Fruit fly (Drosophila melanogaster) whole organism, wandering third instar larva: ENCODE data around the gene ppk28.

Experiments
- Abd-B ChIP-seq: fragments of >200 bp; optimal IDR thresholded peaks from 2 replicates; lab custom pipeline; 2017; ENCODE audit warnings: missing biosample characterization, missing genetic modification characterization
- CG32264 ChIP-seq: fragments of 200-800 bp; sonication (Bioruptor generic); optimal IDR thresholded peaks from 2 replicates; lab custom pipeline; 2016; ENCODE audit warnings: missing biosample characterization, missing genetic modification characterization
- CG9705 ChIP-seq: fragments of 200-800 bp; sonication (Bioruptor generic); optimal IDR thresholded peaks from 2 replicates; lab custom pipeline; 2018; ENCODE audit warnings: missing biosample characterization, mild to moderate bottlenecking, missing genetic modification characterization
- CrebA ChIP-seq: fragments of 200-800 bp; sonication (Bioruptor generic); optimal IDR thresholded peaks from 2 replicates; lab custom pipeline; 2016; ENCODE audit warnings: missing biosample characterization, mild to moderate bottlenecking, missing genetic modification characterization, borderline replicate concordance
- Dfd ChIP-seq: fragments of >200 bp; optimal IDR thresholded peaks from 2 replicates; lab custom pipeline; 2017; ENCODE audit warnings: missing biosample characterization, missing genetic modification characterization
- Dif ChIP-seq: fragments of 200-275, 200-300 bp; sonication (Bioruptor generic); optimal IDR thresholded peaks from 2 replicates; lab custom pipeline; 2018; ENCODE audit warnings: missing biosample characterization, missing genetic modification characterization; ENCODE audit not compliant: partially characterized antibody
- Hr78 ChIP-seq: fragments of >200 bp; optimal IDR thresholded peaks from 2 replicates; lab custom pipeline; 2017; ENCODE audit warnings: missing biosample characterization, missing genetic modification characterization
- Hr83 ChIP-seq: fragments of 200-300 bp; sonication (Bioruptor generic); optimal IDR thresholded peaks from 2 replicates; lab custom pipeline; 2016; ENCODE audit warnings: missing biosample characterization, mild to moderate bottlenecking, missing genetic modification characterization, moderate library complexity; ENCODE audit not compliant: poor library complexity, severe bottlenecking
- N ChIP-seq: fragments of >200 bp; optimal IDR thresholded peaks from 2 replicates; lab custom pipeline; 2018; ENCODE audit warnings: missing biosample characterization, missing external identifiers, missing genetic modification characterization
- OdsH ChIP-seq: fragments of 200-800 bp; sonication (Bioruptor generic); optimal IDR thresholded peaks from 2 replicates; lab custom pipeline; 2016; ENCODE audit warnings: missing biosample characterization, mild to moderate bottlenecking, missing genetic modification characterization
- Sp1 ChIP-seq: fragments of 200-800 bp; sonication (Bioruptor generic); optimal IDR thresholded peaks from 3 replicates; lab custom pipeline; 2019; ENCODE audit warnings: missing biosample characterization, mild to moderate bottlenecking, missing genetic modification characterization, moderate library complexity
- br ChIP-seq: fragments of 200-800 bp; sonication (Bioruptor generic); optimal IDR thresholded peaks from 2 replicates; lab custom pipeline; 2016; ENCODE audit warnings: missing biosample characterization, missing genetic modification characterization
- brk ChIP-seq: fragments of 200-800 bp; sonication (Bioruptor generic); optimal IDR thresholded peaks from 2 replicates; lab custom pipeline; 2016; ENCODE audit warnings: missing biosample characterization, mild to moderate bottlenecking, missing genetic modification characterization
- dl ChIP-seq, 2 experiments: fragments of 175-275, 200-275 bp in 1 of 2; fragments of 200-275 bp in 1 of 2; sonication (Bioruptor generic); optimal IDR thresholded peaks; lab custom pipeline; 2018; ENCODE audit warnings: mild to moderate bottlenecking in 2 of 2, missing biosample characterization in 2 of 2, missing genetic modification characterization in 2 of 2, moderate library complexity in 2 of 2; ENCODE audit not compliant: partially characterized antibody in 2 of 2, insufficient read depth in 1 of 2
- dmrt93B ChIP-seq: fragments of 200-800 bp; sonication (Bioruptor generic); optimal IDR thresholded peaks from 2 replicates; lab custom pipeline; 2018; ENCODE audit warnings: missing biosample characterization, mild to moderate bottlenecking, missing genetic modification characterization
- dsf ChIP-seq: sonication (Bioruptor generic); optimal IDR thresholded peaks from 2 replicates; lab custom pipeline; 2016; ENCODE audit warnings: missing biosample characterization, missing genetic modification characterization, borderline replicate concordance
- ey ChIP-seq: fragments of 200-800 bp; sonication (Bioruptor generic); optimal IDR thresholded peaks from 2 replicates; lab custom pipeline; 2016; ENCODE audit warnings: missing biosample characterization, missing genetic modification characterization
- fru ChIP-seq: fragments of 200-800 bp; sonication (Bioruptor generic); optimal IDR thresholded peaks from 3 replicates; lab custom pipeline; 2016; ENCODE audit warnings: missing biosample characterization, mild to moderate bottlenecking, missing genetic modification characterization
- h ChIP-seq: fragments of 200-800 bp; sonication (Bioruptor generic); optimal IDR thresholded peaks from 3 replicates; lab custom pipeline; 2016; ENCODE audit warnings: missing biosample characterization, mild to moderate bottlenecking, missing genetic modification characterization
- pan ChIP-seq: fragments of >200 bp; optimal IDR thresholded peaks from 2 replicates; lab custom pipeline; 2017
- sage ChIP-seq: fragments of 200-800 bp; sonication (Bioruptor generic); optimal IDR thresholded peaks from 2 replicates; lab custom pipeline; 2016; ENCODE audit warnings: missing biosample characterization, mild to moderate bottlenecking, missing genetic modification characterization
- sv ChIP-seq: fragments of 200-800 bp; sonication (Bioruptor generic); optimal IDR thresholded peaks from 3 replicates; lab custom pipeline; 2016; ENCODE audit warnings: missing biosample characterization, missing genetic modification characterization

Gene ppk28

DNA sequence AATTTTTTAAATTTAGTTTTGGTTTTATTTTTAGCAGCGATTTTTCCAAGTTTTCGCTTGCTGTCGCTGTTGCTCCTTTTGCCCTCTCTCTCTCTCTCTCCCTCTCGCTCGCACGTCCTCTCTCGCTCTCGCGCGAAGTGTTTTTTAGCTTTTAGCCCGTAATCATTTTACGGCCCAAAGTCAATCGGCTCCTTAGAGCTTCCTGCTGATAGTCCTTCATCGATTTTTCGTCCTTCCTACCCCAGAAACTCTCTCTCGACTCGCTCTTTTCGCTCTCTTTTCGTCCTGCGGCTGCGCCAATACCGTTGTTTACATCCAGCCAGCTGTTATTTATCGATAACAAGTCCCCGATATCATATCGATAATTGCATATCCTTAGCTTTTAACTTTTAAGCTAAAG is 38.4 kb downstream of the ppk28 start, which contains the start of gene RSG7:
Gene RSG7, minus strand, starts transcription at position 139 of the 400 bp plus-strand sequence.
- no peak for TF ChIP-seq OdsH (GFP tag; lab: Kevin White, UChicago)
- TF ChIP-seq ey (GFP tag; lab: Kevin White, UChicago) = no peak
- no peak for TF ChIP-seq brk (GFP tag; lab: Kevin White, UChicago)
- no peak for TF ChIP-seq h (GFP tag; lab: Kevin White, UChicago)
- no peak for TF ChIP-seq Hr83
- TF ChIP-seq br (GFP tag; lab: Kevin White, UChicago) = no peak
- TF ChIP-seq sage (GFP tag; lab: Kevin White, UChicago) = no peak
- TF ChIP-seq dsf (GFP tag; lab: Kevin White, UChicago) = no peak
- no peak for TF ChIP-seq Abd-B (GFP tag; lab: Kevin White, UChicago)
- no peak for TF ChIP-seq Sp1 (GFP tag; lab: Kevin White, UChicago)

dm6 chrX:16846575-16846974 is 40.7 kb downstream of the ppk28 start:
- TF ChIP-seq fru (GFP tag; lab: Kevin White, UChicago) (no peak), Hr78 (GFP tag; lab: Kevin White, UChicago) (no peak), dsf (GFP tag; lab: Kevin White, UChicago) (no peak), CG9705 (GFP tag; lab: Kevin White, UChicago) (no peak), CrebA (GFP tag; lab: Kevin White, UChicago) (no peak), Dfd (GFP tag; lab: Kevin White, UChicago) (no peak), h (GFP tag; lab: Kevin White, UChicago) (no peak), dmrt93B (GFP tag; lab: Kevin White, UChicago) (no peak), pan (lab: Kevin White, UChicago) (no peak), N (GFP tag; lab: Kevin White, UChicago) (no peak), Dif (GFP tag; lab: Kevin White, UChicago) (no peak), OdsH (GFP tag; lab: Kevin White, UChicago) (no peak), ey (GFP tag; lab: Kevin White, UChicago) (no peak)

DNA sequence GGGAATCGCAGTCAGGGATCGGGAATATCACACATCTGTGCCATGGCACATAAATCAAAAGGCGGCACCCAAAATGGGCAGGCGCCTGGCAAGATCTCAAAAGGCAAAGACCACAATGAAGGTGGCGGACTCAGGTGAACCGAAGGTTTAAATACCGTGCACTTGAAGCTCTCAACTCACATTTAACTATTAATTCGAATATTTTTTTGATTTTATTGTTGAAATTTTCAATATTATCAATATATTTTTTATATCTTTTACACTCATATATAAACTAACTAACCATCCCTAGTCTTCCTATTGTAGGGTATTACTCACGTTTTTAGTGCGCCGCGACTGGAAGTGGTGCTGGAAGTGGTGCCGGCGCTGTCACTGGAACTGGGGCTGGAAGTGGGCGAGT is 43.1 kb downstream of the ppk28 start:
- TF ChIP-seq br (GFP tag; lab: Kevin White, UChicago) (no peak), dl (GFP tag; optimal IDR thresholded peaks at IDR 0.05; lab: Kevin White, UChicago; ENCODE audit: insufficient read depth in 1 of 2, partially characterized antibody in 2 of 2) (no peak), h (GFP tag; lab: Kevin White, UChicago) (no peak)

DNA sequence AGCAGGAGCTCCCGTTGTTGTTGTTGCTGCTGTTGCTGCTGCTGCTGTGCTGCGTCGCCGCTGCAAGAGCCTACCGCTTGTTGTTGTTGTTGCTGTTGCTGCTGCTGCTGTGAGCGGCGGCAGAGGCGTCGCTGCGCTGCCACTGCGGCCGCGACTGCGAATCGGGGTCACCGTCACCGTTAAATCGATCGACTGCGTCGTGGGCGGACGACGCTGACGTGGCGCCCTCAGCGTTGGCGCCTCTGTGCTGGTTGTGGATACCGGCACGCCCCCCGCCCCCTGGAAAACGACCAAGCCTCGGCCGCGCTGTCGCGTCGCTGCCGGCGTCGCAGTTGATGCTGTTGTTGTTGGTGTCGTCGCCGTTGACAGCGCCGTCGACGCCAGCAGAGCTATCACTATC is 43.6 kb downstream of the ppk28 start:
- TF ChIP-seq sage (GFP tag; lab: Kevin White, UChicago) = no peak
- TF ChIP-seq fru (GFP tag; lab: Kevin White, UChicago) = no peak
- no peak for TF ChIP-seq Sp1 (GFP tag; lab: Kevin White, UChicago)
- TF ChIP-seq Hr78 (GFP tag; lab: Kevin White, UChicago) = no peak
- no peak for TF ChIP-seq N (GFP tag; lab: Kevin White, UChicago)
- TF ChIP-seq h (GFP tag; lab: Kevin White, UChicago) = no peak
- TF ChIP-seq Dfd (GFP tag; lab: Kevin White, UChicago) = peak; percentile 35
- TF ChIP-seq pan (lab: Kevin White, UChicago) = no peak

dm6 chrX:16854746-16855145 is 48.9 kb downstream of the ppk28 start:
- TF ChIP-seq sv (GFP tag; lab: Kevin White, UChicago) (peak; percentile 16), Abd-B (GFP tag; lab: Kevin White, UChicago) (no peak), CG32264 (no peak)
- TF ChIP-seq, all 38 proteins: peak for 1
